Fruit fly (Drosophila melanogaster): ENCODE results near the gene norpA.

Gene norpA

DNA sequence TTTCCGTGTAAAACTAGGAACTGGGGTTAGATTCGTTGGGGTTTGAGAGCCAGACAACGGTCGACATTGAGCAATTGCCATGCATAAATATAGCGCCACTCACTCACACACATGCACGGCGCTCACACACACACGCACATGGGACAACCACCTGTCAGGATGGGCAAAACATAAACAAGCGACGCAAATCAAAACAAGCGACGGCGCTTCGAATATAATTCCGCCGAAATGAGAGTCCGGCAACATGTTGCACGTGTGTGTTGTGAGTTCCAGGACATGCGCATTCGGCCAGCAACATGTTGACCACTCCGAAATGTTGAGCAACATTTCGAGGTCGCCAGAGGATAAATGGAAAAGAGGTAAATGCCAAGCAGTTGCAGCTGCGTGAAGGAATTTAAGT, 41.7 kb upstream of the norpA start (continued):
- TF ChIP-seq vvl (GFP tag; IDR thresholded peaks at IDR 0.05): no peak

DNA sequence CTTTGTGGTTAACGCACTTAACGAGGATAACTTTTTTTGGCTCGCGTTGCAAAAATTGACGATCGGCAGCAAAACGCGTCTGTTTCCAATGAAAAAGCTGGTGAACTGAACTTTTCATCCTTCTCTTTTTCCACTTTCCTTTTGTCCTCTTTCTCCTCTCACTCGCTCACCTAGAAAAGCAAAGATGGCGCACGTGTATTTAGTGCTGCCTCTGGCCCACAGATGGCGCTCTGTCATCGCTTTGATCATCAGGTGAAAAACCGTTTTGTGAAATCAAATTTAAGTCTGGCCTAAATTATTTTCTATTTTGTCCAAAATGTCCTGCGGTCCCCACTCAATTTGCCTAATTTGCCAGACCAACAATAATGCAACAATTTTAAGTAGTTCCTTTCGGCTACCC, 29.0 kb upstream of the norpA start:
- TF ChIP-seq HLH3B (GFP tag; IDR thresholded peaks at IDR 0.05): no peak
- TF ChIP-seq Ets65A (GFP tag): no peak
- no peak for TF ChIP-seq Xrp1 (GFP tag; IDR thresholded peaks at IDR 0.05)
- no peak for TF ChIP-seq pfk (GFP tag; optimal IDR thresholded peaks at IDR 0.05)
- no peak for TF ChIP-seq gem (tag; optimal IDR thresholded peaks at IDR 0.05)
- no peak for TF ChIP-seq knrl (GFP tag; IDR thresholded peaks at IDR 0.05; ENCODE audit: partially characterized antibody)
- no peak for TF ChIP-seq CG15073 (GFP tag; optimal IDR thresholded peaks at IDR 0.05)
- peak; percentile 80 for TF ChIP-seq CTCF (GFP tag; optimal IDR thresholded peaks at IDR 0.05)
- TF ChIP-seq E2f2 (GFP tag; IDR thresholded peaks at IDR 0.05): no peak
- no peak for TF ChIP-seq Lpt (GFP tag; optimal IDR thresholded peaks at IDR 0.05)
- TF ChIP-seq CG14965 (GFP tag; optimal IDR thresholded peaks at IDR 0.05; ENCODE audit: borderline replicate concordance): peak; percentile 80
- TF ChIP-seq maf-S (GFP tag; optimal IDR thresholded peaks at IDR 0.05): no peak
- no peak for TF ChIP-seq CG15601 (tag; optimal IDR thresholded peaks at IDR 0.05)
- no peak for TF ChIP-seq CG13123 (GFP tag; optimal IDR thresholded peaks at IDR 0.05)
- TF ChIP-seq ems (GFP tag; optimal IDR thresholded peaks at IDR 0.05): no peak
- TF ChIP-seq phol (tag; optimal IDR thresholded peaks at IDR 0.05): peak; percentile 55
- TF ChIP-seq sens-2 (GFP tag; IDR thresholded peaks at IDR 0.05): no peak

DNA sequence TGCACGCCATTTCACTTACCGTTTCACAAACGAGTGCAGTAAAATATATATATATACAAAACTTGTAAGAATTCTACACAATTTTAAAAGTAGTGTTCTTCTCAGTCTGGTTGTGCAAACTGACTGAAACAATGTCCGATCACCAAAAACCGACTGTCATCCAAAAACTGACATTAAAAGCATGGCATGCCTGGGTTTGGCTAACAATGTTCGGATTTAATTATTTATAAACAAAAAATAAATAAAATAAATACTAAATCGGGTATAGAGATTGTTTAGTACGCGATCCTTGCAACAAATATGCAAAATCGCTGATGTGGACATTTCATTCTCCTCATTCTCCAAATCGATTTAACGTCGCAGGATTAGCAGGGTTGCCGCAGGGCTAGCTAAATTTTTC, 20.2 kb upstream of the norpA start, which contains the start of gene CG12692:
TSS of gene CG12692 (minus strand) at position 101 of the 400 bp plus-strand sequence.
- TF ChIP-seq CG12942 (GFP tag; optimal IDR thresholded peaks at IDR 0.05): no peak
- TF ChIP-seq vnd (GFP tag; IDR thresholded peaks at IDR 0.05; ENCODE audit: partially characterized antibody): no peak
- no peak for TF ChIP-seq D (optimal IDR thresholded peaks at IDR 0.05)
- no peak for TF ChIP-seq D (GFP tag; optimal IDR thresholded peaks at IDR 0.05)
- TF ChIP-seq CG18011 (GFP tag; optimal IDR thresholded peaks at IDR 0.05): no peak
- no peak for TF ChIP-seq stwl (tag; optimal IDR thresholded peaks at IDR 0.05)

DNA sequence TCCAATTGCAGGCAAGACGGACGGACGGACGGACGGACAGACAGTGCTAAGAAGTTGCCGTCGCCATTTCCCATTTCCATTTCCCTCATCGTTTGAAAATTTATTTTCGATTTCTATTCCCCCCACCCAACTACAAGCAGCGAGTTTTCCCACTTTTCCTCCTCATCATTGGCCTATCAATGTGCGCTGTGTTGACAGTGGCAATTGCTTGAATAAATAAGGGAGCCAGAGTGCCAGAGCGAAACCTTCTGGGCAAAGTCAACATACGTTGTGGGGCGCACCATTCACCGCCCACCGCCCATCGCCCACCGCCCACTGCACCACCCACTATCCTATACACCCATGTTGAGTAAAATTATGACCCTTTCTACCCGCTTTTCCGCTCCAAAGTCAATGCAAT, 16.4 kb upstream of the norpA start:
- TF ChIP-seq CG14441 (GFP tag; IDR thresholded peaks at IDR 0.05) (no peak), CG5953 (GFP tag; IDR thresholded peaks at IDR 0.05) (no peak), br (optimal IDR thresholded peaks at IDR 0.05) (no peak), Camta (GFP tag; optimal IDR thresholded peaks at IDR 0.05) (no peak), CG34376 (GFP tag; optimal IDR thresholded peaks at IDR 0.05) (no peak), zfh1 (GFP tag; IDR thresholded peaks at IDR 0.05) (0 out of 3 replicates have a peak, but pooled peaks have one; percentile 17), sens (GFP tag) (peak; percentile 27), gro (GFP tag; optimal IDR thresholded peaks at IDR 0.05) (no peak), CG10654 (GFP tag; optimal IDR thresholded peaks at IDR 0.05) (no peak), dimm (GFP tag; IDR thresholded peaks at IDR 0.05) (no peak), H2.0 (GFP tag; IDR thresholded peaks at IDR 0.05) (no peak), Poxn (GFP tag; IDR thresholded peaks at IDR 0.05) (no peak), CG6689 (GFP tag; IDR thresholded peaks at IDR 0.05) (no peak), CG4360 (GFP tag; IDR thresholded peaks at IDR 0.05) (no peak), GATAe (GFP tag; conservative IDR thresholded peaks at IDR 0.05) (no peak), CG32767 (GFP tag; IDR thresholded peaks at IDR 0.05) (no peak), CHES-1-like (GFP tag; optimal IDR thresholded peaks at IDR 0.05) (no peak), ranshi (GFP tag; IDR thresholded peaks at IDR 0.05) (no peak), CG10959 (GFP tag; IDR thresholded peaks at IDR 0.05) (no peak), dan (GFP tag; IDR thresholded peaks at IDR 0.05) (no peak), nerfin-2 (GFP tag; IDR thresholded peaks at IDR 0.05; ENCODE audit: partially characterized antibody) (no peak), CG6791 (GFP tag; IDR thresholded peaks at IDR 0.05; ENCODE audit: partially characterized antibody) (no peak), CG31388 (GFP tag; optimal IDR thresholded peaks at IDR 0.05) (no peak), ATbp (GFP tag; optimal IDR thresholded peaks at IDR 0.05) (peak; percentile 41), org-1 (GFP tag; optimal IDR thresholded peaks at IDR 0.05) (no peak), CG1024 (GFP tag; IDR thresholded peaks at IDR 0.05) (peak; percentile 50; the same call in 1 of the 2 replicates), Fer3 (tag; optimal IDR thresholded peaks at IDR 0.05) (no peak)

Measured in whole organism, embryonic.